Worm (Caenorhabditis elegans): ENCODE results near the gene enu-3.2.

enu-3.2 gene

ce11 chrIII:4779855-4780254 is 5.2 kb downstream of the enu-3.2 start, which contains the start of gene B0393.9:
TSS of gene B0393.9 (minus strand) at chrIII:4780157.
- TF ChIP-seq flt-1 (GFP tag; IDR thresholded peaks at IDR 0.05), result no peak
- no peak for TF ChIP-seq ref-1 (GFP tag; conservative IDR thresholded peaks at IDR 0.05)
- no peak for TF ChIP-seq med-1 (GFP tag; optimal IDR thresholded peaks at IDR 0.05; ENCODE audit: insufficient read depth)
- TF ChIP-seq klf-2 (GFP tag; conservative IDR thresholded peaks at IDR 0.05), result no peak
- TF ChIP-seq cog-1 (tag; optimal IDR thresholded peaks at IDR 0.05), result no peak

ce11 chrIII:4778003-4778402 is 7.0 kb downstream of the enu-3.2 start, which contains the start of gene B0393.7:
TSS of gene B0393.7 (minus strand) at chrIII:4778103.
- TF ChIP-seq flt-1 (GFP tag; IDR thresholded peaks at IDR 0.05) (no peak), tab-1 (GFP tag; IDR thresholded peaks at IDR 0.05) (no peak), ztf-23 (GFP tag; IDR thresholded peaks at IDR 0.05) (no peak), med-1 (GFP tag; optimal IDR thresholded peaks at IDR 0.05; ENCODE audit: insufficient read depth) (no peak), klf-2 (GFP tag; conservative IDR thresholded peaks at IDR 0.05) (no peak), ref-1 (GFP tag; conservative IDR thresholded peaks at IDR 0.05) (no peak), T22C8.4 (GFP tag; IDR thresholded peaks at IDR 0.05) (no peak), ztf-29 (GFP tag; IDR thresholded peaks at IDR 0.05) (no peak)

- TF ChIP-seq med-1 (GFP tag; optimal IDR thresholded peaks at IDR 0.05; ENCODE audit: insufficient read depth) (no peak), cog-1 (tag; optimal IDR thresholded peaks at IDR 0.05) (no peak), ref-1 (GFP tag; conservative IDR thresholded peaks at IDR 0.05) (no peak), ztf-23 (GFP tag; IDR thresholded peaks at IDR 0.05) (no peak)
Measured at ce11 chrIII:4767869-4768645, 17.0 kb downstream of the enu-3.2 start.

ce11 chrIII:4766842-4767241 is 18.2 kb downstream of the enu-3.2 start:
- TF ChIP-seq med-1 (GFP tag; optimal IDR thresholded peaks at IDR 0.05; ENCODE audit: insufficient read depth) (no peak), flt-1 (GFP tag; IDR thresholded peaks at IDR 0.05) (no peak), klf-2 (GFP tag; conservative IDR thresholded peaks at IDR 0.05) (no peak), ref-1 (GFP tag; conservative IDR thresholded peaks at IDR 0.05) (no peak), T22C8.4 (GFP tag; IDR thresholded peaks at IDR 0.05) (no peak), ztf-23 (GFP tag; IDR thresholded peaks at IDR 0.05) (no peak), cog-1 (tag; optimal IDR thresholded peaks at IDR 0.05) (no peak), ztf-29 (GFP tag; IDR thresholded peaks at IDR 0.05) (no peak), tab-1 (GFP tag; IDR thresholded peaks at IDR 0.05) (no peak)

ce11 chrIII:4765474-4765873 is 19.6 kb downstream of the enu-3.2 start, which contains the start of gene B0393.5:
TSS of gene B0393.5 (plus strand) at chrIII:4765774.
- TF ChIP-seq ztf-29 (GFP tag; IDR thresholded peaks at IDR 0.05), result no peak
- no peak for TF ChIP-seq T22C8.4 (GFP tag; IDR thresholded peaks at IDR 0.05)
- TF ChIP-seq tab-1 (GFP tag; IDR thresholded peaks at IDR 0.05), result no peak
- no peak for TF ChIP-seq ref-1 (GFP tag; conservative IDR thresholded peaks at IDR 0.05)
- TF ChIP-seq flt-1 (GFP tag; IDR thresholded peaks at IDR 0.05), result no peak
- no peak for TF ChIP-seq klf-2 (GFP tag; conservative IDR thresholded peaks at IDR 0.05)
- TF ChIP-seq cog-1 (tag; optimal IDR thresholded peaks at IDR 0.05), result no peak
- TF ChIP-seq med-1 (GFP tag; optimal IDR thresholded peaks at IDR 0.05; ENCODE audit: insufficient read depth), result no peak
- no peak for TF ChIP-seq ztf-23 (GFP tag; IDR thresholded peaks at IDR 0.05)

- TF ChIP-seq med-1 (GFP tag; optimal IDR thresholded peaks at IDR 0.05; ENCODE audit: insufficient read depth), result no peak
- no peak for TF ChIP-seq T22C8.4 (GFP tag; IDR thresholded peaks at IDR 0.05)
- TF ChIP-seq klf-2 (GFP tag; conservative IDR thresholded peaks at IDR 0.05), result no peak
- no peak for TF ChIP-seq tab-1 (GFP tag; IDR thresholded peaks at IDR 0.05)
- TF ChIP-seq ztf-29 (GFP tag; IDR thresholded peaks at IDR 0.05), result no peak
- no peak for TF ChIP-seq cog-1 (tag; optimal IDR thresholded peaks at IDR 0.05)
- no peak for TF ChIP-seq flt-1 (GFP tag; IDR thresholded peaks at IDR 0.05)
- no peak for TF ChIP-seq ztf-23 (GFP tag; IDR thresholded peaks at IDR 0.05)
- TF ChIP-seq ref-1 (GFP tag; conservative IDR thresholded peaks at IDR 0.05), result no peak
Measured at ce11 chrIII:4763509-4763908, 21.5 kb downstream of the enu-3.2 start, which contains the start of gene B0393.4. TSS of gene B0393.4 (minus strand) at chrIII:4763609.

ce11 chrIII:4762846-4763245 is 22.2 kb downstream of the enu-3.2 start:
- TF ChIP-seq ztf-23 (GFP tag; IDR thresholded peaks at IDR 0.05), result no peak
- no peak for TF ChIP-seq cog-1 (tag; optimal IDR thresholded peaks at IDR 0.05)
- no peak for TF ChIP-seq med-1 (GFP tag; optimal IDR thresholded peaks at IDR 0.05; ENCODE audit: insufficient read depth)
- no peak for TF ChIP-seq T22C8.4 (GFP tag; IDR thresholded peaks at IDR 0.05)
- TF ChIP-seq ref-1 (GFP tag; conservative IDR thresholded peaks at IDR 0.05), result no peak
- no peak for TF ChIP-seq tab-1 (GFP tag; IDR thresholded peaks at IDR 0.05)
- TF ChIP-seq klf-2 (GFP tag; conservative IDR thresholded peaks at IDR 0.05), result no peak
- no peak for TF ChIP-seq ztf-29 (GFP tag; IDR thresholded peaks at IDR 0.05)
- no peak for TF ChIP-seq flt-1 (GFP tag; IDR thresholded peaks at IDR 0.05)

ce11 chrIII:4756983-4757382 is 28.1 kb downstream of the enu-3.2 start, which contains the start of gene fbxl-2:
TSS of gene fbxl-2 (plus strand) at chrIII:4757260.
- TF ChIP-seq flt-1 (GFP tag; IDR thresholded peaks at IDR 0.05) (peak; percentile 87), ztf-29 (GFP tag; IDR thresholded peaks at IDR 0.05) (peak; percentile 66), tab-1 (GFP tag; IDR thresholded peaks at IDR 0.05) (peak; percentile 86), med-1 (GFP tag; optimal IDR thresholded peaks at IDR 0.05; ENCODE audit: insufficient read depth) (peak; percentile 39), T22C8.4 (GFP tag; IDR thresholded peaks at IDR 0.05) (peak; percentile 72), klf-2 (GFP tag; conservative IDR thresholded peaks at IDR 0.05) (peak; percentile 77; the same call in 1 of the 2 replicates), cog-1 (tag; optimal IDR thresholded peaks at IDR 0.05) (peak; percentile 81), ref-1 (GFP tag; conservative IDR thresholded peaks at IDR 0.05) (0 out of 2 replicates have a peak, but pooled peaks have one; percentile 35), ztf-23 (GFP tag; IDR thresholded peaks at IDR 0.05) (peak; percentile 86)

ce11 chrIII:4754001-4754561 is 31.0 kb downstream of the enu-3.2 start, which contains the start of the genes rps-0 and rbg-3:
TSS of gene rps-0 (minus strand) at chrIII:4754051.
TSS of gene rbg-3 (plus strand) at chrIII:4754424.
- TF ChIP-seq ztf-23 (GFP tag; IDR thresholded peaks at IDR 0.05) (peak; percentile 71; the same call in 1 of the 2 replicates), ztf-29 (GFP tag; IDR thresholded peaks at IDR 0.05) (0 out of 2 replicates have a peak, but pooled peaks have one; percentile 21), cog-1 (tag; optimal IDR thresholded peaks at IDR 0.05) (peak; percentile 41), klf-2 (GFP tag; conservative IDR thresholded peaks at IDR 0.05) (no peak), tab-1 (GFP tag; IDR thresholded peaks at IDR 0.05) (no peak), flt-1 (GFP tag; IDR thresholded peaks at IDR 0.05) (no peak), med-1 (GFP tag; optimal IDR thresholded peaks at IDR 0.05; ENCODE audit: insufficient read depth) (no peak), ref-1 (GFP tag; conservative IDR thresholded peaks at IDR 0.05) (no peak), T22C8.4 (GFP tag; IDR thresholded peaks at IDR 0.05) (no peak)

Data from whole organism, midembryonic.